Worm (Caenorhabditis elegans) whole organism, early embryonic: ENCODE results near the gene clec-197.
"Not testable (repeated sequence)": the region's sequence is repeated elsewhere in the genome, so short reads cannot be mapped to it uniquely, and the experiment has no call there.

Source experiments
- B0310.2 ChIP-seq: sonication (generic microtip); optimal IDR thresholded peaks from 2 replicates; lab custom pipeline; 2016; ENCODE audit warnings: mild to moderate bottlenecking, missing genetic modification characterization, missing compliant biosample characterization
- F13C5.2 ChIP-seq: sonication (generic microtip); optimal IDR thresholded peaks from 2 replicates; lab custom pipeline; 2017; ENCODE audit warnings: mild to moderate bottlenecking, missing genetic modification characterization, inconsistent platforms, missing compliant biosample characterization
- aly-1 ChIP-seq: sonication (generic microtip); optimal IDR thresholded peaks from 2 replicates; lab custom pipeline; 2016; ENCODE audit warnings: missing genetic modification characterization, missing compliant biosample characterization
- ama-1 ChIP-seq: fragments of 150-350 bp; optimal IDR thresholded peaks from 2 replicates; lab custom pipeline; 2014
- ceh-13 ChIP-seq: fragments of 200-800 bp; sonication (Bioruptor generic); optimal IDR thresholded peaks from 2 replicates; lab custom pipeline; 2018; ENCODE audit warnings: mild to moderate bottlenecking, missing genetic modification characterization, missing compliant biosample characterization
- ceh-36 ChIP-seq: sonication (generic microtip); optimal IDR thresholded peaks from 2 replicates; lab custom pipeline; 2016; ENCODE audit warnings: missing genetic modification characterization, inconsistent platforms, missing compliant biosample characterization
- ets-7 ChIP-seq: sonication (generic microtip); optimal IDR thresholded peaks from 2 replicates; lab custom pipeline; 2016; ENCODE audit warnings: missing genotype, missing genetic modification characterization, missing compliant biosample characterization
- flt-1 ChIP-seq: fragments of 200-800 bp; sonication (Bioruptor generic); IDR thresholded peaks from 2 replicates; pipeline ENCODE4 v1.3.6; 2022; ENCODE audit warnings: missing genetic modification characterization, missing compliant biosample characterization
- hmbx-1 ChIP-seq: sonication (generic microtip); optimal IDR thresholded peaks from 2 replicates; lab custom pipeline; 2016; ENCODE audit warnings: mild to moderate bottlenecking, missing genetic modification characterization, missing compliant biosample characterization
- hmg-4 ChIP-seq: fragments of 200-800 bp; sonication (Bioruptor generic); optimal IDR thresholded peaks from 2 replicates; lab custom pipeline; 2018; ENCODE audit warnings: mild to moderate bottlenecking, missing genetic modification characterization, missing compliant biosample characterization
- hnd-1 ChIP-seq: sonication (generic microtip); optimal IDR thresholded peaks from 2 replicates; lab custom pipeline; 2016; ENCODE audit warnings: missing genetic modification characterization, missing compliant biosample characterization
- pes-1 ChIP-seq: fragments of 200-800 bp; sonication (Bioruptor generic); IDR thresholded peaks from 2 replicates; pipeline ENCODE4 v1.3.6; 2022; ENCODE audit warnings: missing genetic modification reagents, missing genetic modification characterization, missing compliant biosample characterization
- scrt-1 ChIP-seq: fragments of 200-800 bp; sonication (Bioruptor generic); IDR thresholded peaks from 2 replicates; pipeline ENCODE4 v1.3.6; 2022; ENCODE audit warnings: missing genetic modification characterization, missing compliant biosample characterization
- sea-1 ChIP-seq: fragments of 200-800 bp; sonication (Bioruptor generic); conservative IDR thresholded peaks from 2 replicates; pipeline ENCODE4 v1.3.6; 2022; ENCODE audit warnings: missing genetic modification characterization, missing compliant biosample characterization
- tbx-11 ChIP-seq: fragments of 200-800 bp; sonication (Bioruptor generic); IDR thresholded peaks from 2 replicates; pipeline ENCODE4 v1.3.6; 2022; ENCODE audit warnings: missing genetic modification characterization, missing compliant biosample characterization
- tbx-37 ChIP-seq: fragments of 200-800 bp; sonication (Bioruptor generic); conservative IDR thresholded peaks from 2 replicates; pipeline ENCODE4 v1.3.6; 2022; ENCODE audit warnings: missing genetic modification reagents, missing genetic modification characterization, missing compliant biosample characterization
- tra-4 ChIP-seq: sonication (generic microtip); optimal IDR thresholded peaks from 2 replicates; lab custom pipeline; 2017; ENCODE audit warnings: missing genetic modification characterization, missing compliant biosample characterization

The clec-197 gene

ce11 chrIV:17331100-17331577 lies 15.4 kb downstream of the clec-197 start, which contains the start of gene C49C3.6:
Gene C49C3.6 (plus strand): TSS chrIV:17331527.
- TF ChIP-seq F13C5.2 (tag; lab: Kevin White, UChicago) (no peak), flt-1 (GFP tag; lab: Robert Waterston, UW) (no peak), sea-1 (no peak), ama-1 (lab: Kevin White, UChicago) (no peak), tbx-11 (GFP tag; lab: Robert Waterston, UW) (no peak), hmg-4 (no peak), tbx-37 (GFP tag; lab: Robert Waterston, UW) (no peak), ceh-13 (no peak)

ce11 chrIV:17328834-17329233 lies 17.7 kb downstream of the clec-197 start, which contains the start of gene ceh-88:
Gene ceh-88 (plus strand): TSS chrIV:17329188.
- TF ChIP-seq ets-7 = no peak
- TF ChIP-seq tra-4 (tag; lab: Kevin White, UChicago) = no peak
- TF ChIP-seq sea-1 = no peak
- no peak for TF ChIP-seq hmg-4
- TF ChIP-seq pes-1 (GFP tag; lab: Robert Waterston, UW) = no peak
- TF ChIP-seq scrt-1 = no peak

ce11 chrIV:17320445-17320844 lies 26.1 kb downstream of the clec-197 start, which contains the start of gene C49C3.4:
Gene C49C3.4 (plus strand): TSS chrIV:17320795.
- TF ChIP-seq aly-1 (no peak), tra-4 (tag; lab: Kevin White, UChicago) (no peak), F13C5.2 (tag; lab: Kevin White, UChicago) (no peak), tbx-11 (GFP tag; lab: Robert Waterston, UW) (no peak), hmbx-1 (no peak), hnd-1 (tag; lab: Kevin White, UChicago) (no peak), pes-1 (GFP tag; lab: Robert Waterston, UW) (no peak), scrt-1 (no peak), ama-1 (lab: Kevin White, UChicago) (no peak), hmg-4 (no peak), sea-1 (no peak), ceh-13 (no peak), ceh-36 (tag; lab: Kevin White, UChicago) (no peak), B0310.2 (tag; lab: Kevin White, UChicago) (no peak)

ce11 chrIV:17316398-17316797 lies 30.1 kb downstream of the clec-197 start, which contains the start of gene C49C3.20:
Gene C49C3.20 (minus strand): TSS chrIV:17316498.
- TF ChIP-seq F13C5.2 (tag; lab: Kevin White, UChicago) (no peak), hnd-1 (tag; lab: Kevin White, UChicago) (no peak), ets-7 (no peak), tbx-11 (GFP tag; lab: Robert Waterston, UW) (no peak), tra-4 (tag; lab: Kevin White, UChicago) (no peak), hmbx-1 (no peak), ceh-13 (no peak), hmg-4 (no peak), sea-1 (no peak), tbx-37 (GFP tag; lab: Robert Waterston, UW) (no peak), B0310.2 (tag; lab: Kevin White, UChicago) (no peak), pes-1 (GFP tag; lab: Robert Waterston, UW) (no peak), ceh-36 (tag; lab: Kevin White, UChicago) (no peak), ama-1 (lab: Kevin White, UChicago) (no peak), scrt-1 (no peak), flt-1 (GFP tag; lab: Robert Waterston, UW) (no peak), aly-1 (no peak)

ce11 chrIV:17311842-17312241 lies 34.7 kb downstream of the clec-197 start, which contains the start of gene snf-9:
Gene snf-9 (plus strand): TSS chrIV:17312142.
- TF ChIP-seq hmg-4 (no peak), F13C5.2 (tag; lab: Kevin White, UChicago) (no peak), aly-1 (no peak), scrt-1 (no peak), hnd-1 (tag; lab: Kevin White, UChicago) (no peak), ets-7 (no peak), B0310.2 (tag; lab: Kevin White, UChicago) (no peak), sea-1 (no peak), ama-1 (lab: Kevin White, UChicago) (no peak), pes-1 (GFP tag; lab: Robert Waterston, UW) (no peak), tbx-37 (GFP tag; lab: Robert Waterston, UW) (no peak), ceh-36 (tag; lab: Kevin White, UChicago) (no peak), tra-4 (tag; lab: Kevin White, UChicago) (no peak), ceh-13 (no peak), tbx-11 (GFP tag; lab: Robert Waterston, UW) (no peak)

ce11 chrIV:17308211-17308610 lies 38.3 kb downstream of the clec-197 start, which contains the start of gene T28F3.9:
Gene T28F3.9 (plus strand): TSS chrIV:17308511.
- TF ChIP-seq hmbx-1 (no peak), scrt-1 (no peak), pes-1 (GFP tag; lab: Robert Waterston, UW) (no peak), tbx-37 (GFP tag; lab: Robert Waterston, UW) (no peak), ets-7 (no peak), B0310.2 (tag; lab: Kevin White, UChicago) (no peak), ceh-36 (tag; lab: Kevin White, UChicago) (no peak), flt-1 (GFP tag; lab: Robert Waterston, UW) (no peak), ama-1 (lab: Kevin White, UChicago) (no peak)

- not testable (repeated sequence) for TF ChIP-seq flt-1 (GFP tag; lab: Robert Waterston, UW); hnd-1 (tag; lab: Kevin White, UChicago); tbx-11 (GFP tag; lab: Robert Waterston, UW)
Measured at ce11 chrIV:17307223-17307622, 39.3 kb downstream of the clec-197 start, which contains the start of gene T28F3.8. Gene T28F3.8 (minus strand): TSS chrIV:17307323.

- TF ChIP-seq tra-4 (tag; lab: Kevin White, UChicago) (no peak), hmg-4 (no peak), hnd-1 (tag; lab: Kevin White, UChicago) (no peak), ceh-13 (no peak), sea-1 (no peak), flt-1 (GFP tag; lab: Robert Waterston, UW) (no peak), B0310.2 (tag; lab: Kevin White, UChicago) (no peak), scrt-1 (no peak), ets-7 (no peak), ama-1 (lab: Kevin White, UChicago) (no peak), tbx-11 (GFP tag; lab: Robert Waterston, UW) (no peak), aly-1 (no peak), tbx-37 (GFP tag; lab: Robert Waterston, UW) (no peak), F13C5.2 (tag; lab: Kevin White, UChicago) (no peak), hmbx-1 (no peak), pes-1 (GFP tag; lab: Robert Waterston, UW) (no peak), ceh-36 (tag; lab: Kevin White, UChicago) (no peak)
Measured at ce11 chrIV:17301933-17302332, 44.6 kb downstream of the clec-197 start, which contains the start of gene ifta-2. Gene ifta-2 (minus strand): TSS chrIV:17302033.
